Worm (Caenorhabditis elegans): ENCODE data around the gene chil-27.
A peak's percentile ranks its signal among the peaks of the same experiment; 100 is the strongest.

DNA sequence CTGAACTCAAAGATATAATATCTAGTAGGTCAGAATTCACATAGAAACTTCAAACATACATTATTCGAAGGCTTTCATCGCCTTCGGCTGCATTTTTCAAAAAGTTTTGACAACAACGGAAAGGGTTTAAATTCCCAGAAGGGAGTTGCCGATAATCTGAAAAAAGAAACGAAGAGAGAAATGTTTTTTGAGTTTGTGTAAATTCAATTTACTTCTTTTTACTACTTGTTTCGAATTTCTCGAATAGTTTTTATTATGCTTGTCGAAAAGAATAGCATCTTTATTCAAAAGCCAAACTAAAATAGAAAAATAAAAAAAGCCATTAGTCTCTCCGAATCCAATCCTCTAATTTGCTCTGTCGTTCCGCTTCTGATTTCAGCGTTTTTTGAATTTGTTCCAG lies 46.5 kb upstream of the chil-27 start:
- peak; percentile 33 for TF ChIP-seq fkh-10 (GFP tag; optimal IDR thresholded peaks at IDR 0.05)
- TF ChIP-seq alr-1 (tag; optimal IDR thresholded peaks at IDR 0.05; ENCODE audit: borderline replicate concordance) = no peak
- TF ChIP-seq nhr-11 (tag; optimal IDR thresholded peaks at IDR 0.05) = no peak

All from whole organism, L1 larva.